Worm (Caenorhabditis elegans): ENCODE data around the gene uaf-2.

DNA sequence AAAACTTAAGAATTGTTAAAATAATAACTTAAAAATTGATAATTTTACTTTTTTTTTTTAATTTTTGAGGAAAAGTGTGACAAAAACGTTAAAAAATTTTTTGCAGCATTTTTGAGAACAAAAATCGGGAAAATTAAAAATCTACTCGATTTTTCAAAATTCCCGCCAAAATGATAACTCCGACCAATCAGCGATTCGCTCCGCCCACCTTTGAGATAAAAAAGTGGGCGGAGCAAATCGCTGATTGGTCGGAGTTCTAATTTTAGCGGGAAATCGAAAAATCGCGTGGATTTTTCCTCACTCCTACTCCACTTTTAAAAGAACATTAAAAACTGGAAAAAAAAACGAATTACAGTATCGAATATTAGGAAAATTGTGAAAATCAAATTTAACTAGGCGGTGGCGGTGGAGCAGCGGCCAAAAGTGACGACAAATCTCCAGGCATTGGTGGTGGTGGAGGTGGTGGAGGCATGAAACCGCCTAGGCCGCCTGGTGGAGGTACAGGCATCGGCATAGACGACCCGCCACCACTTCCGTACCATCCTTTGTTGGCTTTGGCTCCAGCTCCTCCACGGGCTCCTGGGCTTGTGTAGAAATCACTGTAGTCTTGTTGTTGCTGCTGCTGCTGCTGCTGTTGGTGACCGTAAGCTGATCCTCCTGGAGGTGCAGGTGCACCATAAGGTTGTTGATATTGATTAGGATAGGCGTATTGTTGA, 14.3 kb downstream of the uaf-2 start:
- no peak for TF ChIP-seq fkh-10 (GFP tag; optimal IDR thresholded peaks at IDR 0.05)
- no peak for TF ChIP-seq ztf-11 (tag; optimal IDR thresholded peaks at IDR 0.05)
- no peak for TF ChIP-seq lsy-2 (tag; optimal IDR thresholded peaks at IDR 0.05)
- no peak for TF ChIP-seq grh-1 (GFP tag; IDR thresholded peaks at IDR 0.05)
- TF ChIP-seq nhr-237 (tag; optimal IDR thresholded peaks at IDR 0.05) = no peak
- TF ChIP-seq unc-62 (GFP tag; optimal IDR thresholded peaks at IDR 0.05) = no peak

Data from whole organism, L1 larva.